Fruit fly (Drosophila melanogaster) whole organism, embryonic: ENCODE measurements around the gene Lcp65Aa.

Experiments used
- Ada2b ChIP-seq: fragments of 200-800 bp; sonication (Bioruptor generic); IDR thresholded peaks from 2 replicates; pipeline ENCODE4 v1.3.6; 2022; ENCODE audit warnings: missing biosample characterization, missing genetic modification characterization
- Antp ChIP-seq: fragments of 200-800 bp; sonication (Bioruptor generic); optimal IDR thresholded peaks from 3 replicates; lab custom pipeline; 2016; ENCODE audit warnings: missing biosample characterization, missing genetic modification characterization
- CG10274 ChIP-seq: fragments of 200-800 bp; sonication (Bioruptor generic); optimal IDR thresholded peaks from 3 replicates; lab custom pipeline; 2017; ENCODE audit warnings: missing biosample characterization, mild to moderate bottlenecking, missing genetic modification characterization
- CG10431 ChIP-seq: fragments of 200-800 bp; sonication (Bioruptor generic); optimal IDR thresholded peaks from 3 replicates; lab custom pipeline; 2018; ENCODE audit warnings: missing biosample characterization, mild to moderate bottlenecking, missing genetic modification characterization
- CG10543 ChIP-seq: fragments of 200-800 bp; sonication (Bioruptor generic); optimal IDR thresholded peaks from 3 replicates; lab custom pipeline; 2017; ENCODE audit warnings: missing biosample characterization, mild to moderate bottlenecking, missing genetic modification characterization, moderate library complexity
- CG11085 ChIP-seq: fragments of 200-800 bp; sonication (Bioruptor generic); IDR thresholded peaks from 2 replicates; pipeline ENCODE4 v1.3.6; 2022; ENCODE audit warnings: missing biosample characterization, missing genetic modification characterization
- CG14014 ChIP-seq: fragments of 200-800 bp; sonication (Bioruptor generic); IDR thresholded peaks from 2 replicates; pipeline ENCODE4 v1.3.6; 2022; ENCODE audit warnings: missing biosample characterization, missing genetic modification characterization
- CG15514 ChIP-seq: fragments of 200-800 bp; sonication (Bioruptor generic); optimal IDR thresholded peaks from 3 replicates; lab custom pipeline; 2017; ENCODE audit warnings: missing biosample characterization, missing genetic modification characterization, mild to moderate bottlenecking, moderate library complexity, missing genetic modification reagents
- CG1603 ChIP-seq: fragments of 200-800 bp; sonication (Bioruptor generic); optimal IDR thresholded peaks from 2 replicates; lab custom pipeline; 2019; ENCODE audit warnings: missing biosample characterization, mild to moderate bottlenecking, missing genetic modification characterization, moderate library complexity
- CG17385 ChIP-seq: fragments of 200-800 bp; sonication (Bioruptor generic); optimal IDR thresholded peaks from 3 replicates; lab custom pipeline; 2018; ENCODE audit warnings: missing biosample characterization, mild to moderate bottlenecking, missing genetic modification characterization
- CG17912 ChIP-seq: fragments of 200-800 bp; sonication (Bioruptor generic); optimal IDR thresholded peaks from 2 replicates; lab custom pipeline; 2018; ENCODE audit warnings: missing biosample characterization, mild to moderate bottlenecking, missing genetic modification characterization
- CG2116 ChIP-seq: fragments of 200-800 bp; sonication (Bioruptor generic); optimal IDR thresholded peaks from 3 replicates; lab custom pipeline; 2018; ENCODE audit warnings: missing biosample characterization, mild to moderate bottlenecking, missing genetic modification characterization
- CG2889 ChIP-seq: fragments of 200-800 bp; sonication (Bioruptor generic); IDR thresholded peaks from 3 replicates; pipeline ENCODE4 v1.3.6; 2022; ENCODE audit warnings: missing biosample characterization, missing genetic modification characterization
- CG34422 ChIP-seq: fragments of 200-800 bp; sonication (Bioruptor generic); IDR thresholded peaks from 3 replicates; pipeline ENCODE4 v1.3.6; 2022; ENCODE audit warnings: missing biosample characterization, missing genetic modification characterization
- CG7556 ChIP-seq: fragments of 200-800 bp; sonication (Bioruptor generic); optimal IDR thresholded peaks from 2 replicates; lab custom pipeline; 2017; ENCODE audit warnings: missing biosample characterization, mild to moderate bottlenecking, missing genetic modification characterization
- CG8290 ChIP-seq, 3 experiments: fragments of 200-800 bp; sonication (Bioruptor generic); optimal IDR thresholded peaks; 2 replicates each; lab custom pipeline; 2016 to 2019; ENCODE audit warnings: missing biosample characterization in 3 of 3, missing genetic modification characterization in 3 of 3, mild to moderate bottlenecking in 2 of 3, moderate library complexity in 1 of 3
- CG8388 ChIP-seq: fragments of 200-800 bp; sonication (Bioruptor generic); optimal IDR thresholded peaks from 2 replicates; lab custom pipeline; 2019; ENCODE audit warnings: missing biosample characterization, mild to moderate bottlenecking, missing genetic modification characterization, moderate library complexity
- CG8765 ChIP-seq: fragments of 200-800 bp; sonication (Bioruptor generic); IDR thresholded peaks from 2 replicates; pipeline ENCODE4 v1.3.6; 2022; ENCODE audit warnings: missing biosample characterization, missing genetic modification characterization
- CG8924 ChIP-seq: fragments of 200-800 bp; optimal IDR thresholded peaks from 3 replicates; lab custom pipeline; 2019; ENCODE audit warnings: missing biosample characterization, mild to moderate bottlenecking, missing genetic modification characterization, moderate library complexity
- Deaf1 ChIP-seq: fragments of 200-800 bp; optimal IDR thresholded peaks from 3 replicates; lab custom pipeline; 2019; ENCODE audit warnings: missing biosample characterization, mild to moderate bottlenecking, missing genetic modification characterization, moderate library complexity
- Dip2 ChIP-seq: fragments of 200-800 bp; sonication (Bioruptor generic); IDR thresholded peaks from 2 replicates; pipeline ENCODE4 v1.3.6; 2022; ENCODE audit warnings: missing biosample characterization, missing genetic modification characterization
- Ets97D ChIP-seq: fragments of 200-800 bp; sonication (Bioruptor generic); optimal IDR thresholded peaks from 3 replicates; lab custom pipeline; 2016; ENCODE audit warnings: missing biosample characterization, missing genetic modification characterization
- Fer1 ChIP-seq: fragments of 200-800 bp; sonication (Bioruptor generic); optimal IDR thresholded peaks from 2 replicates; lab custom pipeline; 2017; ENCODE audit warnings: missing biosample characterization, mild to moderate bottlenecking, missing genetic modification characterization
- Fer3 ChIP-seq: fragments of 200-800 bp; sonication (Bioruptor generic); optimal IDR thresholded peaks from 2 replicates; lab custom pipeline; 2018; ENCODE audit warnings: missing biosample characterization, mild to moderate bottlenecking, missing genetic modification characterization, moderate library complexity
- GATAe ChIP-seq: fragments of 200-800 bp; sonication (Bioruptor generic); conservative IDR thresholded peaks from 2 replicates; pipeline ENCODE4 v1.3.6; 2022; ENCODE audit warnings: missing biosample characterization, missing genetic modification characterization
- Gsc ChIP-seq: fragments of 200-800 bp; sonication (Bioruptor generic); IDR thresholded peaks from 2 replicates; pipeline ENCODE4 v1.3.6; 2022; ENCODE audit warnings: missing biosample characterization, missing genetic modification characterization
- HLH54F ChIP-seq: fragments of 200-800 bp; sonication (Bioruptor generic); optimal IDR thresholded peaks from 3 replicates; lab custom pipeline; 2016; ENCODE audit warnings: missing biosample characterization, missing genetic modification characterization
- Hand ChIP-seq: fragments of 200-800 bp; sonication (Bioruptor generic); optimal IDR thresholded peaks from 2 replicates; lab custom pipeline; 2017; ENCODE audit warnings: mild to moderate bottlenecking, missing biosample characterization, missing genetic modification reagents, missing genetic modification characterization
- Mes4 ChIP-seq: fragments of 200-800 bp; sonication (Bioruptor generic); optimal IDR thresholded peaks from 2 replicates; lab custom pipeline; 2016; ENCODE audit warnings: missing biosample characterization, missing genetic modification characterization
- Nf-YB ChIP-seq: fragments of 200-800 bp; sonication (Bioruptor generic); optimal IDR thresholded peaks from 3 replicates; lab custom pipeline; 2019; ENCODE audit warnings: missing biosample characterization, mild to moderate bottlenecking, missing genetic modification characterization, moderate library complexity
- Xbp1 ChIP-seq: fragments of 200-800 bp; sonication (Bioruptor generic); optimal IDR thresholded peaks from 3 replicates; lab custom pipeline; 2016; ENCODE audit warnings: missing biosample characterization, mild to moderate bottlenecking, missing genetic modification characterization
- aop ChIP-seq: fragments of 200-800 bp; sonication (Bioruptor generic); IDR thresholded peaks from 2 replicates; pipeline ENCODE4 v1.3.6; 2022; ENCODE audit warnings: missing biosample characterization, missing genetic modification characterization
- ara ChIP-seq: fragments of 200-800 bp; sonication (Bioruptor generic); IDR thresholded peaks from 2 replicates; pipeline ENCODE4 v1.3.6; 2022; ENCODE audit warnings: missing biosample characterization, missing genetic modification characterization
- ato ChIP-seq: fragments of 200-800 bp; sonication (Bioruptor generic); IDR thresholded peaks from 2 replicates; pipeline ENCODE4 v1.3.6; 2022; ENCODE audit warnings: missing biosample characterization, missing genetic modification characterization; ENCODE audit not compliant: partially characterized antibody
- bbx ChIP-seq: fragments of 200-800 bp; sonication (Bioruptor generic); IDR thresholded peaks from 2 replicates; pipeline ENCODE4 v1.3.6; 2022; ENCODE audit warnings: missing biosample characterization, missing genetic modification characterization; ENCODE audit not compliant: partially characterized antibody
- dan ChIP-seq: fragments of 200-800 bp; sonication (Bioruptor generic); IDR thresholded peaks from 2 replicates; pipeline ENCODE4 v1.3.6; 2022; ENCODE audit warnings: missing biosample characterization, missing genetic modification characterization
- exex ChIP-seq: fragments of 200-800 bp; sonication (Bioruptor generic); optimal IDR thresholded peaks from 4 replicates; lab custom pipeline; 2018; ENCODE audit warnings: missing biosample characterization, mild to moderate bottlenecking, missing genetic modification characterization, moderate library complexity
- fd102C ChIP-seq: fragments of 200-800 bp; sonication (Bioruptor generic); optimal IDR thresholded peaks from 2 replicates; lab custom pipeline; 2018; ENCODE audit warnings: missing biosample characterization, mild to moderate bottlenecking, missing genetic modification characterization, moderate library complexity
- grn ChIP-seq: fragments of 200-800 bp; sonication (Bioruptor generic); optimal IDR thresholded peaks from 3 replicates; lab custom pipeline; 2017; ENCODE audit warnings: missing biosample characterization, missing genetic modification characterization
- jumu ChIP-seq: fragments of 200-800 bp; sonication (Bioruptor generic); optimal IDR thresholded peaks from 3 replicates; lab custom pipeline; 2016; ENCODE audit warnings: missing biosample characterization, missing genetic modification characterization
- kni ChIP-seq: fragments of 200-800 bp; sonication (Bioruptor generic); optimal IDR thresholded peaks from 3 replicates; lab custom pipeline; 2017; ENCODE audit warnings: mild to moderate bottlenecking, missing biosample characterization, missing genetic modification reagents, missing genetic modification characterization
- lilli ChIP-seq: fragments of 200-800 bp; sonication (Bioruptor generic); optimal IDR thresholded peaks from 3 replicates; lab custom pipeline; 2016; ENCODE audit warnings: missing biosample characterization, missing genetic modification characterization
- pfk ChIP-seq: fragments of 200-800 bp; sonication (Bioruptor generic); optimal IDR thresholded peaks from 2 replicates; lab custom pipeline; 2018; ENCODE audit warnings: missing biosample characterization, mild to moderate bottlenecking, missing genetic modification characterization, moderate library complexity
- pros ChIP-seq: fragments of 200-800 bp; sonication (Bioruptor generic); optimal IDR thresholded peaks from 3 replicates; lab custom pipeline; 2019; ENCODE audit warnings: missing biosample characterization, mild to moderate bottlenecking, missing genetic modification characterization, moderate library complexity
- repo ChIP-seq: fragments of 200-800 bp; sonication (Bioruptor generic); optimal IDR thresholded peaks from 2 replicates; lab custom pipeline; 2016; ENCODE audit warnings: missing biosample characterization, missing genetic modification characterization
- run ChIP-seq: fragments of 200-800 bp; sonication (Bioruptor generic); optimal IDR thresholded peaks from 3 replicates; lab custom pipeline; 2018; ENCODE audit warnings: missing biosample characterization, mild to moderate bottlenecking, missing genetic modification characterization
- seq ChIP-seq: fragments of 200-800 bp; sonication (Bioruptor generic); IDR thresholded peaks from 2 replicates; pipeline ENCODE4 v1.3.6; 2022; ENCODE audit warnings: missing biosample characterization, missing genetic modification characterization
- toy ChIP-seq: fragments of 200-800 bp; sonication (Bioruptor generic); IDR thresholded peaks from 2 replicates; pipeline ENCODE4 v1.3.6; 2022; ENCODE audit warnings: missing biosample characterization, missing genetic modification characterization
- vvl ChIP-seq: fragments of 200-800 bp; sonication (Bioruptor generic); IDR thresholded peaks from 2 replicates; pipeline ENCODE4 v1.3.6; 2022; ENCODE audit warnings: missing biosample characterization, missing genetic modification characterization

Lcp65Aa gene

DNA sequence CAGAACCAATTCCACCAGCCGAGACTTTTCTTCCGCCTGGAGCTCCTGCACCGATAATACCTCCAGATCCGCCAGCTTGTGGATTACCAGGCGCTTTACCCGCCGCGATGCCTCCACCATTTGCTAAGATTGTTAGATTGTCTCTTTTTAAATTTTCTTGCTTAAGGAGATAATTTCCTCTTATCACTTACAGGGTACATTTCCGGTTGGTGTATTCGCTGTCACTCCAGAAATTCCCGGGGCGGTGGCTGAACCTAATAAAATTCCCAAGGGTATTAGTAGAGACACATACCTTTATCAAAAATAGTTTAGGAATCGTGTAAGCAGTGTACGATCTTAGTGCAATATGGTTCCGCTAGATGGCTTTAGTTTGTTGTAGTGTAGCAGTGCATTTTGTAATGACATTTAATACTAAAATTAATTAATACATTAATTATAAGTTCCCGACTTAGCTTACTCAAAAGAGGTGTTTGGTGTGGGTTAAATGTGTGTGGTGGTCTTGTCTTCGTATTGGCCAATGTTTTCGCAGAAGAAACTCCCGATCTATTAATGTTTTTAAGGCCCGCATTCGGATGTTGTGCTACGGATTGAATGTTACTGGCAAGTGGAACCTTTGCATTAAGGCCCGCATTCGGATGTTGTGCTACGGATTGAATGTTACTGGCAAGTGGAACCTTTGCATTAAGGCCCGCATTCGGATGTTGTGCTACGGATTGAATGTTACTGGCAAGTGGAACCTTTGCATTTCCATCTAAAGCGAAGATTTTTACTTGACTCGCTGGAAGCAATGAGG is 26.3 kb upstream of the Lcp65Aa start (continued):
- TF ChIP-seq kni (peak; percentile 83), Deaf1 (tag; lab: Kevin White, UChicago) (peak; percentile 3), lilli (GFP tag; lab: Kevin White, UChicago) (peak; percentile 32), CG17385 (GFP tag; lab: Kevin White, UChicago) (peak; percentile 72), CG2889 (GFP tag; lab: Robert Waterston, UW) (no peak), ara (peak; percentile 83), CG34422 (GFP tag; lab: Robert Waterston, UW) (peak; percentile 78), CG8388 (peak; percentile 55), CG14014 (GFP tag; lab: Robert Waterston, UW) (peak; percentile 70; the same call in 1 of the 2 replicates), exex (no peak), jumu (no peak), aop (GFP tag; lab: Robert Waterston, UW) (no peak), pfk (GFP tag; lab: Kevin White, UChicago) (peak; percentile 60), toy (GFP tag; lab: Robert Waterston, UW) (peak; percentile 69; the same call in 1 of the 2 replicates), Ada2b (GFP tag; lab: Robert Waterston, UW) (peak; percentile 69; the same call in 1 of the 2 replicates), grn (GFP tag; lab: Kevin White, UChicago) (peak; percentile 50), CG11085 (GFP tag; lab: Robert Waterston, UW) (peak; percentile 83), CG8924 (no peak), GATAe (GFP tag; lab: Robert Waterston, UW) (no peak), vvl (GFP tag; lab: Robert Waterston, UW) (peak; percentile 96), bbx (GFP tag; lab: Robert Waterston, UW) (no peak), CG7556 (GFP tag; lab: Kevin White, UChicago) (peak; percentile 45), CG8765 (GFP tag; lab: Robert Waterston, UW) (no peak), CG1603 (tag; lab: Kevin White, UChicago) (peak; percentile 79), Mes4 (peak; percentile 75), CG8290 (GFP tag; optimal IDR thresholded peaks at IDR 0.05; lab: Kevin White, UChicago) (peak; percentile 66), CG8290 (tag; optimal IDR thresholded peaks at IDR 0.05; lab: Kevin White, UChicago) (peak; percentile 24 to 83), Nf-YB (GFP tag; lab: Kevin White, UChicago) (peak; percentile 45), dan (GFP tag; lab: Robert Waterston, UW) (no peak), CG10431 (GFP tag; lab: Kevin White, UChicago) (peak; percentile 54), Ets97D (GFP tag; lab: Kevin White, UChicago) (peak; percentile 99), Hand (no peak), Xbp1 (GFP tag; lab: Kevin White, UChicago) (peak; percentile 60), Fer3 (peak; percentile 75), Dip2 (GFP tag; lab: Robert Waterston, UW) (no peak), CG15514 (GFP tag; lab: Kevin White, UChicago) (peak; percentile 80), CG10274 (GFP tag; lab: Kevin White, UChicago) (peak; percentile 69), seq (GFP tag; lab: Robert Waterston, UW) (peak; percentile 79), fd102C (GFP tag; lab: Kevin White, UChicago) (peak; percentile 82), Gsc (GFP tag; lab: Robert Waterston, UW) (no peak), Fer1 (GFP tag; lab: Kevin White, UChicago) (peak; percentile 89), ato (GFP tag; lab: Robert Waterston, UW) (no peak), HLH54F (GFP tag; lab: Kevin White, UChicago) (no peak), CG10543 (GFP tag; lab: Kevin White, UChicago) (peak; percentile 59), Antp (GFP tag; lab: Kevin White, UChicago) (peak; percentile 50), repo (peak; percentile 64), CG2116 (peak; percentile 65), CG17912 (GFP tag; lab: Kevin White, UChicago) (peak; percentile 90), run (tag; lab: Kevin White, UChicago) (no peak), pros (no peak)
